Fruit fly (Drosophila melanogaster) whole organism, pupa: ENCODE data around the gene mRpL14.

ENCODE experiments used
- CG10348 ChIP-seq: fragments of 200-800 bp; sonication (Bioruptor generic); IDR thresholded peaks from 2 replicates; pipeline ENCODE4 v1.3.6; 2022; ENCODE audit warnings: missing biosample characterization, missing genetic modification characterization
- CG12605 ChIP-seq: fragments of 200-800 bp; sonication (Bioruptor generic); IDR thresholded peaks from 2 replicates; pipeline ENCODE4 v1.3.6; 2022; ENCODE audit warnings: missing biosample characterization, missing genetic modification characterization
- CG13204 ChIP-seq: fragments of 200-800 bp; sonication (Bioruptor generic); optimal IDR thresholded peaks from 2 replicates; lab custom pipeline; 2018; ENCODE audit warnings: missing biosample characterization, mild to moderate bottlenecking, missing genetic modification characterization, moderate library complexity
- CG14655 ChIP-seq: fragments of 200-800 bp; sonication (Bioruptor generic); optimal IDR thresholded peaks from 3 replicates; lab custom pipeline; 2017; ENCODE audit warnings: mild to moderate bottlenecking, missing biosample characterization, missing genetic modification reagents, missing genetic modification characterization
- CG15710 ChIP-seq: fragments of 200-800 bp; sonication (Bioruptor generic); optimal IDR thresholded peaks from 2 replicates; lab custom pipeline; 2018; ENCODE audit warnings: missing biosample characterization, mild to moderate bottlenecking, missing genetic modification characterization, moderate library complexity
- CG17806 ChIP-seq: fragments of 200-800 bp; sonication (Bioruptor generic); optimal IDR thresholded peaks from 2 replicates; lab custom pipeline; 2018; ENCODE audit warnings: missing biosample characterization, mild to moderate bottlenecking, missing genetic modification characterization, moderate library complexity
- CG32121 ChIP-seq: fragments of 200-800 bp; sonication (Bioruptor generic); IDR thresholded peaks from 2 replicates; pipeline ENCODE4 v1.3.6; 2022; ENCODE audit warnings: missing biosample characterization, missing genetic modification characterization
- CG34367 ChIP-seq: fragments of 200-800 bp; sonication (Bioruptor generic); optimal IDR thresholded peaks from 2 replicates; lab custom pipeline; 2018; ENCODE audit warnings: missing biosample characterization, mild to moderate bottlenecking, missing genetic modification characterization
- CG4496 ChIP-seq: fragments of 200-800 bp; sonication (Bioruptor generic); IDR thresholded peaks from 3 replicates; pipeline ENCODE4 v1.3.6; 2022; ENCODE audit warnings: missing biosample characterization, missing genetic modification characterization
- CG8159 ChIP-seq: fragments of 200-800 bp; sonication (Bioruptor generic); optimal IDR thresholded peaks from 3 replicates; lab custom pipeline; 2018; ENCODE audit warnings: missing biosample characterization, mild to moderate bottlenecking, missing genetic modification characterization, moderate library complexity
- CG8301 ChIP-seq: fragments of 200-800 bp; sonication (Bioruptor generic); optimal IDR thresholded peaks from 2 replicates; lab custom pipeline; 2018; ENCODE audit warnings: missing biosample characterization, mild to moderate bottlenecking, missing genetic modification characterization
- CG9948 ChIP-seq: fragments of 200-800 bp; sonication (Bioruptor generic); optimal IDR thresholded peaks from 2 replicates; lab custom pipeline; 2018; ENCODE audit warnings: missing biosample characterization, mild to moderate bottlenecking, missing genetic modification characterization, moderate library complexity
- D1 ChIP-seq: fragments of 200-800 bp; sonication (Bioruptor generic); optimal IDR thresholded peaks from 2 replicates; lab custom pipeline; 2018; ENCODE audit warnings: missing biosample characterization, mild to moderate bottlenecking, missing genetic modification characterization, moderate library complexity
- EcR ChIP-seq: fragments of 200-800 bp; sonication (Bioruptor generic); optimal IDR thresholded peaks from 3 replicates; lab custom pipeline; 2019; ENCODE audit warnings: missing biosample characterization, missing genetic modification characterization, mild to moderate bottlenecking, moderate library complexity, missing genetic modification reagents
- Ets98B ChIP-seq: fragments of 200-800 bp; sonication (Bioruptor generic); IDR thresholded peaks from 2 replicates; pipeline ENCODE4 v1.3.6; 2022; ENCODE audit warnings: missing biosample characterization, missing genetic modification characterization
- Pif1A ChIP-seq: fragments of 200-800 bp; sonication (Bioruptor generic); optimal IDR thresholded peaks from 3 replicates; lab custom pipeline; 2016; ENCODE audit warnings: missing biosample characterization, missing genetic modification characterization
- Pif1B ChIP-seq: fragments of 200-800 bp; sonication (Bioruptor generic); optimal IDR thresholded peaks from 3 replicates; lab custom pipeline; 2016; ENCODE audit warnings: missing biosample characterization, missing genetic modification characterization
- Snoo ChIP-seq: fragments of 200-800 bp; sonication (Bioruptor generic); optimal IDR thresholded peaks from 3 replicates; lab custom pipeline; 2017; ENCODE audit warnings: missing biosample characterization, mild to moderate bottlenecking, missing genetic modification characterization, inconsistent platforms
- fd96Ca ChIP-seq: fragments of 200-800 bp; sonication (Bioruptor generic); IDR thresholded peaks from 3 replicates; pipeline ENCODE4 v1.3.6; 2022; ENCODE audit warnings: missing biosample characterization, missing genetic modification characterization
- gl ChIP-seq: fragments of 200-800 bp; sonication (Bioruptor generic); optimal IDR thresholded peaks from 2 replicates; lab custom pipeline; 2018; ENCODE audit warnings: missing biosample characterization, mild to moderate bottlenecking, missing genetic modification characterization
- rn ChIP-seq: fragments of 200-800 bp; sonication (Bioruptor generic); IDR thresholded peaks from 2 replicates; pipeline ENCODE4 v1.3.6; 2022; ENCODE audit warnings: missing biosample characterization, missing genetic modification characterization

Gene mRpL14

DNA sequence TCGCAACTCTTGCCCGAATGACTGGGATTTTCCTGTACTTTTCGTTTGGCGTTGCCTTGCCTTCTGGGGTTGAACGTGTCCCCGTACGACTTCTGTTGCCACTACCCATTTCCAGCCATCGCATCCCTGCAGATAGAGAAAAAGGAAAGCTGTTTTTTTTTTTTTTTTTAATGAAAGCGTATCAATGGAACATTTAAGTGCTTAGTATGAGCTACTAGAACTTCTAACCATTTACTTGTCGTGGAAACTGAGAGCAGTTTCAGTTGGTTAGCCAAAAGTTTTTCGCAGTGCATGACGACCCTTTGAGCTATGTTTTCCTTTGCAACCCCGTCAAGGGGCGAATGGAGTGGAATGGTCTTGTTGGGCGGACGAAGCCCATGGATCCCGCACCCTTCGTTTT lies 15.1 kb downstream of the mRpL14 start:
- peak; percentile 56 for TF ChIP-seq CG17806
- TF ChIP-seq fd96Ca (GFP tag; lab: Robert Waterston, UW), result peak; percentile 46; the same call in 1 of the 3 replicates
- TF ChIP-seq CG14655 (GFP tag; lab: Kevin White, UChicago), result peak; percentile 28
- TF ChIP-seq Pif1A (GFP tag; lab: Kevin White, UChicago), result peak; percentile 61
- peak; percentile 1 for TF ChIP-seq CG13204 (GFP tag; lab: Kevin White, UChicago)
- no peak for TF ChIP-seq rn
- TF ChIP-seq CG15710 (tag; lab: Kevin White, UChicago), result peak; percentile 66
- no peak for TF ChIP-seq EcR (GFP tag; lab: Kevin White, UChicago)
- TF ChIP-seq CG9948 (tag; lab: Kevin White, UChicago), result peak; percentile 29
- TF ChIP-seq CG8159 (tag; lab: Kevin White, UChicago), result peak; percentile 61
- TF ChIP-seq CG4496, result 0 out of 3 replicates have a peak, but pooled peaks have one; percentile 37
- TF ChIP-seq CG10348 (GFP tag; lab: Robert Waterston, UW), result no peak
- TF ChIP-seq gl, result peak; percentile 3
- peak; percentile 36 for TF ChIP-seq Pif1B
- no peak for TF ChIP-seq CG32121
- no peak for TF ChIP-seq CG12605 (GFP tag; lab: Robert Waterston, UW)
- TF ChIP-seq Ets98B (GFP tag; lab: Robert Waterston, UW), result no peak; the same call in 1 of the 2 replicates
- peak; percentile 45 for TF ChIP-seq Snoo (tag; lab: Kevin White, UChicago)
- peak; percentile 15 for TF ChIP-seq CG34367

dm6 chrX:2326828-2327227 lies 17.6 kb downstream of the mRpL14 start, which contains the start of gene CG2854:
Gene CG2854, plus strand, starts transcription at chrX:2327128.
- TF ChIP-seq D1 (tag; lab: Kevin White, UChicago) (no peak), rn (no peak), CG8301 (no peak), CG17806 (no peak), CG15710 (tag; lab: Kevin White, UChicago) (no peak)

DNA sequence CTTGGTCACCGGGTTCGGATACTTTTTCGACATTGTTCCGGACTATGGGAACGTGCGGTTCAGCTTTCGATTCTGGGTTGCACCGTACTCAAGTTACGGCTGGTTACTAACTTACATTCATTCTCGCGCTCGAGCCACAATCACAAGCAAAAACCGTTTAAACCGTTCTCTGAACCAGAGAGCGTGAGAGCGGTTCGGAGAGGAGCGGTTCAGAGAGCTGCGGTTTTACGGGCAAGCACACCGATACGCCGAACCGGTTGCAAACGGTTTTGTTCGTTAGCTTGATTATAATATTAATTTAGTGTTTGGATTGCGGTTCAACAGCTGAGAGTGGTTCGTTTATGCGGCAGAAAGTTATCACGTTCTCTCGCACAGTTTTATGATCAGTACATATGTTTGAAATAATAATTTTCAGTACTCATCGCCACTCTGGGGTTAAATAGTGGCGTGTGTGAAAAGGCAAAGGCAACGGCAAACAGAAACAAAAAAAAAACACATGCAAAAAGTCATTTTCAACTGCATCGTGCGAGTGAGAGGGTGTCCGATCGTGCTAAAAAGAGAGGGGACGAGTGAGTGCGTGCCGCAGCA lies 18.7 kb downstream of the mRpL14 start, which contains the start of gene CG14050:
CG14050 (minus strand) TSS at position 560 of the 588 bp plus-strand sequence.
- no peak for TF ChIP-seq CG13204 (GFP tag; lab: Kevin White, UChicago)
- TF ChIP-seq CG12605 (GFP tag; lab: Robert Waterston, UW), result no peak
- TF ChIP-seq D1 (tag; lab: Kevin White, UChicago), result no peak
- TF ChIP-seq CG10348 (GFP tag; lab: Robert Waterston, UW), result no peak
- TF ChIP-seq CG4496, result no peak
- TF ChIP-seq fd96Ca (GFP tag; lab: Robert Waterston, UW), result no peak
- no peak for TF ChIP-seq Pif1B
- no peak for TF ChIP-seq Ets98B (GFP tag; lab: Robert Waterston, UW)
- TF ChIP-seq CG17806, result no peak
- TF ChIP-seq rn, result no peak
- TF ChIP-seq Pif1A (GFP tag; lab: Kevin White, UChicago), result no peak
- TF ChIP-seq CG14655 (GFP tag; lab: Kevin White, UChicago), result no peak
- no peak for TF ChIP-seq CG8159 (tag; lab: Kevin White, UChicago)
- no peak for TF ChIP-seq CG15710 (tag; lab: Kevin White, UChicago)
- no peak for TF ChIP-seq CG8301
- TF ChIP-seq Snoo (tag; lab: Kevin White, UChicago), result no peak

dm6 chrX:2323661-2324293 lies 20.7 kb downstream of the mRpL14 start:
- peak; percentile 91 for TF ChIP-seq CG13204 (GFP tag; lab: Kevin White, UChicago)
- TF ChIP-seq EcR (GFP tag; lab: Kevin White, UChicago), result peak; percentile 58
- TF ChIP-seq CG4496, result 0 out of 3 replicates have a peak, but pooled peaks have one; percentile 9
- TF ChIP-seq CG12605 (GFP tag; lab: Robert Waterston, UW), result no peak

DNA sequence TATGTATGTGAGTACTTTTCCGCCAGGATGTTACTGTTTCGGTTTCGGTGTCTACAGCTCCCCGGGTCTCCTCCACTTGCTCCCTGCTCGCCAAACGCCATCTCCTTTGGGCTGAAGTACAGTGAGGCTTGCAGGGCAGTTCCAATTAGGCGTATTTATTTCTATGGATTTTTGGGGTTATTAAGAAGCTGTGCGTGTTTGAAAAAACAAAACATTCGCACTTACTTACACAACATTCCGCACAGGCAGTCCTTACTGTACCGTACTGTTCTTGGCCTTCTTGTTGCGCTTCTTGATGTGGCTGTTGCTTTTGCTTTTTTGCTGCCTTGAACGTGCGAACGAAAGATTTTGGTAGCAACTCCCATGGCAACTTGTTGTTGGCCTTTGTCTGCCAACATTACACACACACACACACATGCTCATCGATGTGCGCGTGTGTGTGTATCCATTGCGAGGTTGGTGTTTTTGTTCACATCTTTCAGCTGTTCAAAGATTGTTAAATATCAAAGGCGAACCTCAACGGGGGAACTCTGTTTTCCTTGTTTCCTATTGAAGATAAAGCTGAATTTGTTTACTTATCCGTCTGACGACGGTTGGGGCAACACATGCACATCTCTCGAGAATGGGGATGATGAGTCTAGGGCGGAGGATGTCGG lies 22.4 kb downstream of the mRpL14 start:
- TF ChIP-seq CG4496 (peak; percentile 88), CG10348 (GFP tag; lab: Robert Waterston, UW) (no peak), CG8301 (peak; percentile 55), Pif1B (peak; percentile 82), CG34367 (peak; percentile 81), EcR (GFP tag; lab: Kevin White, UChicago) (peak; percentile 14), CG13204 (GFP tag; lab: Kevin White, UChicago) (peak; percentile 80), CG14655 (GFP tag; lab: Kevin White, UChicago) (peak; percentile 76), CG12605 (GFP tag; lab: Robert Waterston, UW) (peak; percentile 73), Ets98B (GFP tag; lab: Robert Waterston, UW) (peak; percentile 38; the same call in 1 of the 2 replicates), Pif1A (GFP tag; lab: Kevin White, UChicago) (peak; percentile 77), CG8159 (tag; lab: Kevin White, UChicago) (peak; percentile 82), rn (peak; percentile 51; the same call in 1 of the 2 replicates), CG17806 (peak; percentile 85), CG15710 (tag; lab: Kevin White, UChicago) (peak; percentile 92), D1 (tag; lab: Kevin White, UChicago) (peak; percentile 50), CG9948 (tag; lab: Kevin White, UChicago) (peak; percentile 83), gl (peak; percentile 84), Snoo (tag; lab: Kevin White, UChicago) (peak; percentile 92), fd96Ca (GFP tag; lab: Robert Waterston, UW) (peak; percentile 79), CG32121 (no peak)
